Fruit fly (Drosophila melanogaster) whole organism, embryonic: ENCODE data around the gene Dpy-30L1.

Experiments used
- Asciz ChIP-seq: fragments of 200-800 bp; sonication (Bioruptor generic); optimal IDR thresholded peaks from 2 replicates; lab custom pipeline; 2017; ENCODE audit warnings: missing biosample characterization, mild to moderate bottlenecking, missing genetic modification characterization, missing genetic modification reagents
- CG10267 ChIP-seq: fragments of 200-800 bp; sonication (Bioruptor generic); optimal IDR thresholded peaks from 2 replicates; lab custom pipeline; 2018; ENCODE audit warnings: missing biosample characterization, mild to moderate bottlenecking, missing genetic modification characterization, moderate library complexity
- CG10565 ChIP-seq: fragments of 200-800 bp; sonication (Bioruptor generic); optimal IDR thresholded peaks from 3 replicates; lab custom pipeline; 2016; ENCODE audit warnings: missing biosample characterization, mild to moderate bottlenecking, missing genetic modification characterization
- CG10654 ChIP-seq: fragments of 200-800 bp; sonication (Bioruptor generic); optimal IDR thresholded peaks from 2 replicates; lab custom pipeline; 2016; ENCODE audit warnings: missing biosample characterization, missing genetic modification characterization
- CG11723 ChIP-seq: fragments of 200-800 bp; sonication (Bioruptor generic); optimal IDR thresholded peaks from 2 replicates; lab custom pipeline; 2017; ENCODE audit warnings: missing biosample characterization, mild to moderate bottlenecking, missing genetic modification characterization
- CG13123 ChIP-seq: fragments of 200-800 bp; sonication (Bioruptor generic); optimal IDR thresholded peaks from 2 replicates; lab custom pipeline; 2016; ENCODE audit warnings: missing biosample characterization, missing genetic modification characterization
- CG13775 ChIP-seq: fragments of 200-800 bp; sonication (Bioruptor generic); optimal IDR thresholded peaks from 3 replicates; lab custom pipeline; 2017; ENCODE audit warnings: missing biosample characterization, mild to moderate bottlenecking, missing genetic modification characterization
- CG14710 ChIP-seq: fragments of 200-800 bp; sonication (Bioruptor generic); optimal IDR thresholded peaks from 3 replicates; lab custom pipeline; 2019; ENCODE audit warnings: missing biosample characterization, mild to moderate bottlenecking, missing genetic modification characterization, moderate library complexity
- CG14965 ChIP-seq: fragments of 200-800 bp; sonication (Bioruptor generic); optimal IDR thresholded peaks from 2 replicates; lab custom pipeline; 2016; ENCODE audit warnings: missing biosample characterization, missing genetic modification characterization, borderline replicate concordance
- CG15011 ChIP-seq: fragments of 200-800 bp; sonication (Bioruptor generic); optimal IDR thresholded peaks from 3 replicates; lab custom pipeline; 2018; ENCODE audit warnings: missing biosample characterization, mild to moderate bottlenecking, missing genetic modification characterization
- CG1603 ChIP-seq: fragments of 200-800 bp; sonication (Bioruptor generic); optimal IDR thresholded peaks from 2 replicates; lab custom pipeline; 2019; ENCODE audit warnings: missing biosample characterization, mild to moderate bottlenecking, missing genetic modification characterization, moderate library complexity
- CG16813 ChIP-seq: fragments of 200-800 bp; sonication (Bioruptor generic); IDR thresholded peaks from 3 replicates; pipeline ENCODE4 v1.3.6; 2022; ENCODE audit warnings: missing biosample characterization, missing genetic modification characterization; ENCODE audit not compliant: partially characterized antibody
- CG16815 ChIP-seq: fragments of 200-800 bp; sonication (Bioruptor generic); optimal IDR thresholded peaks from 3 replicates; lab custom pipeline; 2017; ENCODE audit warnings: missing biosample characterization, mild to moderate bottlenecking, missing genetic modification characterization
- CG18599 ChIP-seq: fragments of 200-800 bp; sonication (Bioruptor generic); optimal IDR thresholded peaks from 3 replicates; lab custom pipeline; 2017; ENCODE audit warnings: missing biosample characterization, missing genetic modification characterization, mild to moderate bottlenecking, moderate library complexity, missing genetic modification reagents
- CG18619 ChIP-seq: fragments of 200-800 bp; sonication (Bioruptor generic); optimal IDR thresholded peaks from 3 replicates; lab custom pipeline; 2017; ENCODE audit warnings: missing biosample characterization, mild to moderate bottlenecking, missing genetic modification characterization
- CG2889 ChIP-seq: fragments of 200-800 bp; sonication (Bioruptor generic); IDR thresholded peaks from 3 replicates; pipeline ENCODE4 v1.3.6; 2022; ENCODE audit warnings: missing biosample characterization, missing genetic modification characterization
- CG32767 ChIP-seq: fragments of 200-800 bp; sonication (Bioruptor generic); IDR thresholded peaks from 2 replicates; pipeline ENCODE4 v1.3.6; 2022; ENCODE audit warnings: missing biosample characterization, missing genetic modification characterization
- CG42726 ChIP-seq: fragments of 200-800 bp; sonication (Bioruptor generic); IDR thresholded peaks from 2 replicates; pipeline ENCODE4 v1.3.6; 2022; ENCODE audit warnings: missing biosample characterization, missing genetic modification characterization; ENCODE audit not compliant: partially characterized antibody
- CG4617 ChIP-seq: fragments of 200-800 bp; sonication (Bioruptor generic); optimal IDR thresholded peaks from 3 replicates; lab custom pipeline; 2016; ENCODE audit warnings: missing biosample characterization, missing genetic modification characterization, borderline replicate concordance
- CG6175 ChIP-seq: fragments of 200-800 bp; sonication (Bioruptor generic); IDR thresholded peaks from 3 replicates; pipeline ENCODE4 v1.3.6; 2022; ENCODE audit warnings: missing biosample characterization, missing genetic modification characterization
- CG6272 ChIP-seq: fragments of 200-800 bp; sonication (Bioruptor generic); IDR thresholded peaks from 2 replicates; pipeline ENCODE4 v1.3.6; 2022; ENCODE audit warnings: missing biosample characterization, missing genetic modification characterization
- CG6854 ChIP-seq: fragments of 200-800 bp; sonication (Bioruptor generic); optimal IDR thresholded peaks from 3 replicates; lab custom pipeline; 2017; ENCODE audit warnings: missing biosample characterization, mild to moderate bottlenecking, missing genetic modification characterization
- CG7786 ChIP-seq: fragments of 200-800 bp; sonication (Bioruptor generic); optimal IDR thresholded peaks from 2 replicates; lab custom pipeline; 2016; ENCODE audit warnings: missing biosample characterization, missing genetic modification characterization
- CG8281 ChIP-seq: fragments of 200-800 bp; sonication (Bioruptor generic); optimal IDR thresholded peaks from 2 replicates; lab custom pipeline; 2018; ENCODE audit warnings: missing biosample characterization, mild to moderate bottlenecking, missing genetic modification characterization, moderate library complexity
- CG8478 ChIP-seq: fragments of >200 bp; optimal IDR thresholded peaks from 2 replicates; lab custom pipeline; 2018
- CG8924 ChIP-seq: fragments of 200-800 bp; optimal IDR thresholded peaks from 3 replicates; lab custom pipeline; 2019; ENCODE audit warnings: missing biosample characterization, mild to moderate bottlenecking, missing genetic modification characterization, moderate library complexity
- CG9817 ChIP-seq: fragments of 200-800 bp; sonication (Bioruptor generic); optimal IDR thresholded peaks from 2 replicates; lab custom pipeline; 2018; ENCODE audit warnings: missing biosample characterization, mild to moderate bottlenecking, missing genetic modification characterization, moderate library complexity
- Dad ChIP-seq: fragments of 200-800 bp; sonication (Bioruptor generic); optimal IDR thresholded peaks from 3 replicates; lab custom pipeline; 2016; ENCODE audit warnings: missing biosample characterization, missing genetic modification characterization
- Fer1 ChIP-seq: fragments of 200-800 bp; sonication (Bioruptor generic); optimal IDR thresholded peaks from 2 replicates; lab custom pipeline; 2017; ENCODE audit warnings: missing biosample characterization, mild to moderate bottlenecking, missing genetic modification characterization
- Nf-YA ChIP-seq: fragments of 200-800 bp; sonication (Bioruptor generic); IDR thresholded peaks from 2 replicates; pipeline ENCODE4 v1.3.6; 2022; ENCODE audit warnings: missing biosample characterization, missing genetic modification characterization
- Pdp1 ChIP-seq, 2 experiments: fragments of 200-800 bp; sonication (Bioruptor generic); optimal IDR thresholded peaks; 3 replicates each; lab custom pipeline; 2016; ENCODE audit warnings: missing biosample characterization in 2 of 2, missing genetic modification characterization in 2 of 2, mild to moderate bottlenecking in 1 of 2, moderate library complexity in 1 of 2
- aop ChIP-seq: fragments of 200-800 bp; sonication (Bioruptor generic); IDR thresholded peaks from 2 replicates; pipeline ENCODE4 v1.3.6; 2022; ENCODE audit warnings: missing biosample characterization, missing genetic modification characterization
- chif ChIP-seq, 2 experiments: fragments of 200-800 bp; sonication (Bioruptor generic); optimal IDR thresholded peaks; 3 replicates each; lab custom pipeline; 2016; ENCODE audit warnings: missing biosample characterization in 2 of 2, missing genetic modification characterization in 2 of 2
- croc ChIP-seq: fragments of 200-800 bp; sonication (Bioruptor generic); conservative IDR thresholded peaks from 3 replicates; pipeline ENCODE4 v1.3.6; 2022; ENCODE audit warnings: missing biosample characterization, missing genetic modification characterization
- danr ChIP-seq: fragments of 200-800 bp; sonication (Bioruptor generic); IDR thresholded peaks from 2 replicates; pipeline ENCODE4 v1.3.6; 2022; ENCODE audit warnings: missing biosample characterization, missing genetic modification characterization
- eyg ChIP-seq: fragments of 200-800 bp; sonication (Bioruptor generic); optimal IDR thresholded peaks from 3 replicates; lab custom pipeline; 2016; ENCODE audit warnings: missing biosample characterization, missing genetic modification characterization
- gcm ChIP-seq: fragments of 200-800 bp; sonication (Bioruptor generic); optimal IDR thresholded peaks from 2 replicates; lab custom pipeline; 2019; ENCODE audit warnings: missing biosample characterization, mild to moderate bottlenecking, missing genetic modification characterization, moderate library complexity
- grn ChIP-seq: fragments of 200-800 bp; sonication (Bioruptor generic); optimal IDR thresholded peaks from 3 replicates; lab custom pipeline; 2017; ENCODE audit warnings: missing biosample characterization, missing genetic modification characterization
- gsb-n ChIP-seq: fragments of 200-800 bp; sonication (Bioruptor generic); optimal IDR thresholded peaks from 3 replicates; lab custom pipeline; 2018; ENCODE audit warnings: missing biosample characterization, mild to moderate bottlenecking, missing genetic modification characterization
- gt ChIP-seq: fragments of 200-800 bp; sonication (Bioruptor generic); IDR thresholded peaks from 2 replicates; pipeline ENCODE4 v1.3.6; 2022; ENCODE audit warnings: missing biosample characterization, missing genetic modification characterization
- jumu ChIP-seq: fragments of 200-800 bp; sonication (Bioruptor generic); optimal IDR thresholded peaks from 3 replicates; lab custom pipeline; 2016; ENCODE audit warnings: missing biosample characterization, missing genetic modification characterization
- kay ChIP-seq: fragments of 200-800 bp; sonication (Bioruptor generic); optimal IDR thresholded peaks from 2 replicates; lab custom pipeline; 2016; ENCODE audit warnings: missing biosample characterization, missing genetic modification characterization
- lilli ChIP-seq: fragments of 200-800 bp; sonication (Bioruptor generic); optimal IDR thresholded peaks from 3 replicates; lab custom pipeline; 2016; ENCODE audit warnings: missing biosample characterization, missing genetic modification characterization
- mld ChIP-seq: fragments of 200-800 bp; sonication (Bioruptor generic); IDR thresholded peaks from 3 replicates; pipeline ENCODE4 v1.3.6; 2022; ENCODE audit warnings: missing biosample characterization, missing genetic modification characterization; ENCODE audit not compliant: partially characterized antibody
- pfk ChIP-seq: fragments of 200-800 bp; sonication (Bioruptor generic); optimal IDR thresholded peaks from 2 replicates; lab custom pipeline; 2018; ENCODE audit warnings: missing biosample characterization, mild to moderate bottlenecking, missing genetic modification characterization, moderate library complexity
- pho ChIP-seq: fragments of 200-800 bp; sonication (Bioruptor generic); optimal IDR thresholded peaks from 2 replicates; lab custom pipeline; 2016; ENCODE audit warnings: missing biosample characterization, missing genetic modification characterization
- rib ChIP-seq: fragments of 200-800 bp; sonication (Bioruptor generic); IDR thresholded peaks from 2 replicates; pipeline ENCODE4 v1.3.6; 2022; ENCODE audit warnings: missing biosample characterization, missing genetic modification characterization
- stc ChIP-seq: fragments of 200-800 bp; sonication (Bioruptor generic); IDR thresholded peaks from 2 replicates; pipeline ENCODE4 v1.3.6; 2022; ENCODE audit warnings: missing biosample characterization, missing genetic modification characterization
- toy ChIP-seq: fragments of 200-800 bp; sonication (Bioruptor generic); IDR thresholded peaks from 2 replicates; pipeline ENCODE4 v1.3.6; 2022; ENCODE audit warnings: missing biosample characterization, missing genetic modification characterization
- tx ChIP-seq: fragments of 200-800 bp; sonication (Bioruptor generic); optimal IDR thresholded peaks from 2 replicates; lab custom pipeline; 2016; ENCODE audit warnings: missing biosample characterization, missing genetic modification characterization
- zfh2 ChIP-seq: fragments of 200-800 bp; sonication (Bioruptor generic); optimal IDR thresholded peaks from 2 replicates; lab custom pipeline; 2016; ENCODE audit warnings: missing biosample characterization, missing genetic modification characterization

Gene Dpy-30L1

dm6 chr2L:10756049-10756448, 23.6 kb downstream of the Dpy-30L1 start, which contains the start of gene CG17124 (continued):
- TF ChIP-seq gsb-n (tag; lab: Kevin White, UChicago) (no peak), CG11723 (GFP tag; lab: Kevin White, UChicago) (no peak), Nf-YA (GFP tag; lab: Robert Waterston, UW) (no peak), danr (GFP tag; lab: Robert Waterston, UW) (no peak), rib (GFP tag; lab: Robert Waterston, UW) (peak; percentile 55; the same call in 1 of the 2 replicates), Dad (GFP tag; lab: Kevin White, UChicago) (no peak), CG13775 (GFP tag; lab: Kevin White, UChicago) (no peak), CG42726 (GFP tag; lab: Robert Waterston, UW) (peak; percentile 64; the same call in 1 of the 2 replicates), toy (GFP tag; lab: Robert Waterston, UW) (no peak), CG6175 (no peak), CG10267 (no peak), lilli (peak; percentile 9), CG4617 (GFP tag; lab: Kevin White, UChicago) (no peak), CG8924 (peak; percentile 49), grn (GFP tag; lab: Kevin White, UChicago) (no peak), tx (GFP tag; lab: Kevin White, UChicago) (no peak), CG10565 (no peak), Fer1 (GFP tag; lab: Kevin White, UChicago) (peak; percentile 72), eyg (GFP tag; lab: Kevin White, UChicago) (peak; percentile 7), gcm (peak; percentile 15), CG15011 (GFP tag; lab: Kevin White, UChicago) (no peak), stc (GFP tag; lab: Robert Waterston, UW) (peak; percentile 39; the same call in 1 of the 2 replicates), Asciz (GFP tag; lab: Kevin White, UChicago) (peak; percentile 22), kay (no peak), zfh2 (no peak), Pdp1 (GFP tag; optimal IDR thresholded peaks at IDR 0.05; lab: Kevin White, UChicago) (no peak), mld (GFP tag; lab: Robert Waterston, UW) (0 out of 3 replicates have a peak, but pooled peaks have one; percentile 10), CG10654 (GFP tag; lab: Kevin White, UChicago) (no peak), CG13123 (GFP tag; lab: Kevin White, UChicago) (no peak), jumu (no peak), CG6854 (GFP tag; lab: Kevin White, UChicago) (peak; percentile 20), CG1603 (tag; lab: Kevin White, UChicago) (peak; percentile 2), CG8478 (lab: Kevin White, UChicago) (no peak), pho (GFP tag; lab: Kevin White, UChicago) (no peak), CG8281 (tag; lab: Kevin White, UChicago) (no peak), CG32767 (GFP tag; lab: Robert Waterston, UW) (peak; percentile 64; the same call in 1 of the 2 replicates), gt (GFP tag; lab: Robert Waterston, UW) (no peak), CG16813 (GFP tag; lab: Robert Waterston, UW) (no peak), CG14710 (no peak), CG6272 (GFP tag; lab: Robert Waterston, UW) (no peak), CG18619 (GFP tag; lab: Kevin White, UChicago) (no peak), croc (GFP tag; lab: Robert Waterston, UW) (no peak), pfk (GFP tag; lab: Kevin White, UChicago) (no peak), CG2889 (GFP tag; lab: Robert Waterston, UW) (no peak), CG16815 (GFP tag; lab: Kevin White, UChicago) (no peak), CG9817 (no peak), aop (GFP tag; lab: Robert Waterston, UW) (no peak), CG7786 (GFP tag; lab: Kevin White, UChicago) (no peak), chif (GFP tag; optimal IDR thresholded peaks at IDR 0.05; lab: Kevin White, UChicago) (no peak), CG14965 (GFP tag; lab: Kevin White, UChicago) (no peak), CG18599 (GFP tag; lab: Kevin White, UChicago) (peak; percentile 51)
